Worm (Caenorhabditis elegans) whole organism, midembryonic: ENCODE data around the gene skr-10.

Source experiments
- cog-1 ChIP-seq: sonication (generic microtip); optimal IDR thresholded peaks from 2 replicates; lab custom pipeline; 2016; ENCODE audit warnings: missing genetic modification characterization, missing compliant biosample characterization
- flt-1 ChIP-seq: fragments of 200-800 bp; sonication (Bioruptor generic); IDR thresholded peaks from 2 replicates; pipeline ENCODE4 v1.3.6; 2022; ENCODE audit warnings: missing genetic modification characterization, missing compliant biosample characterization
- ref-1 ChIP-seq: fragments of 200-800 bp; sonication (Bioruptor generic); conservative IDR thresholded peaks from 2 replicates; pipeline ENCODE4 v1.3.6; 2022; ENCODE audit warnings: missing genetic modification reagents, missing genetic modification characterization, missing compliant biosample characterization
- tab-1 ChIP-seq: fragments of 200-800 bp; sonication (Bioruptor generic); IDR thresholded peaks from 2 replicates; pipeline ENCODE4 v1.3.6; 2022; ENCODE audit warnings: missing genetic modification characterization, missing compliant biosample characterization
- ztf-23 ChIP-seq: fragments of 200-800 bp; sonication (Bioruptor generic); IDR thresholded peaks from 2 replicates; pipeline ENCODE4 v1.3.6; 2022; ENCODE audit warnings: missing genetic modification reagents, missing genetic modification characterization, missing compliant biosample characterization
- ztf-29 ChIP-seq: fragments of 200-800 bp; sonication (Bioruptor generic); IDR thresholded peaks from 2 replicates; pipeline ENCODE4 v1.3.6; 2022; ENCODE audit warnings: missing genetic modification reagents, missing genetic modification characterization, missing compliant biosample characterization

ce11 chrIV:15900158-15900557, 46.4 kb upstream of the skr-10 start:
- TF ChIP-seq flt-1 (GFP tag; lab: Robert Waterston, UW) (no peak), cog-1 (tag; lab: Kevin White, UChicago) (no peak), tab-1 (GFP tag; lab: Robert Waterston, UW) (no peak), ztf-29 (GFP tag; lab: Robert Waterston, UW) (no peak), ztf-23 (no peak), ref-1 (GFP tag; lab: Robert Waterston, UW) (no peak)
